Worm (Caenorhabditis elegans): ENCODE results near the gene clec-84.

- TF ChIP-seq scrt-1 (GFP tag; IDR thresholded peaks at IDR 0.05) (no peak), F13C5.2 (tag; optimal IDR thresholded peaks at IDR 0.05) (no peak), tra-4 (tag; optimal IDR thresholded peaks at IDR 0.05) (no peak), ama-1 (optimal IDR thresholded peaks at IDR 0.05) (no peak), flt-1 (GFP tag; IDR thresholded peaks at IDR 0.05) (no peak), B0310.2 (tag; optimal IDR thresholded peaks at IDR 0.05) (no peak), ets-7 (tag; optimal IDR thresholded peaks at IDR 0.05) (no peak), aly-1 (tag; optimal IDR thresholded peaks at IDR 0.05) (no peak)
Measured at ce11 chrIV:2834516-2834915, 7.7 kb upstream of the clec-84 start, which contains the start of gene pudl-2.

Data from whole organism, early embryonic.